Worm (Caenorhabditis elegans): ENCODE data around the gene pfk-1.1.

Gene pfk-1.1

DNA sequence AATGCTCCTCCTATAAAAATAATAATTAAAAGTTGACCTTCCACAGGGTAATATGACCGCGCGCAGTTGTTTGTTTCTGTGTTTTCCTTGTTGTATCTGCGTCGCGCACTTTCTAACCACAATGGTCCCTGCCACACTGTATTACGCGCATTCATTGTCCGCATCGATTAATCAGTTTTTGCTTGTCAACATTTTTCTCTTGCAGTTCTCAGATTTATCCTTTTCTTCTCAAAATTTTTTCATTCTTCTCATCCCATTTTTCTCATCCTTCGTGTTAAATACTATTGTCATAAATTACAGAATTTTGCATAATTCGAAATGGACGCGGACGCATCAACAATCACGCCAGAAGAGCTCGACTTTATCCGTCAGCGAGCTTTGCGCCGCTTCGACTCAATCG, at the start of gene pfk-1.1:
TSS of gene pfk-1.1 (plus strand) at position 301 of the 400 bp plus-strand sequence.
- TF ChIP-seq C17E4.6 (GFP tag; IDR thresholded peaks at IDR 0.05) (no peak), ZK185.1 (tag; optimal IDR thresholded peaks at IDR 0.05; ENCODE audit: poor library complexity, severe bottlenecking) (no peak), cebp-2 (GFP tag; IDR thresholded peaks at IDR 0.05) (no peak), ceh-58 (GFP tag; IDR thresholded peaks at IDR 0.05) (no peak), ceh-27 (GFP tag; optimal IDR thresholded peaks at IDR 0.05) (no peak), Y53F4B.3 (GFP tag; IDR thresholded peaks at IDR 0.05) (no peak), egl-44 (GFP tag; IDR thresholded peaks at IDR 0.05) (no peak), hlh-12 (tag; optimal IDR thresholded peaks at IDR 0.05) (no peak), sptf-2 (GFP tag; optimal IDR thresholded peaks at IDR 0.05) (no peak), madf-3 (GFP tag; IDR thresholded peaks at IDR 0.05) (no peak), hrde-1 (tag; optimal IDR thresholded peaks at IDR 0.05; ENCODE audit: borderline replicate concordance) (no peak), F57A8.1 (GFP tag; optimal IDR thresholded peaks at IDR 0.05) (no peak), nhr-90 (tag; optimal IDR thresholded peaks at IDR 0.05) (no peak)

DNA sequence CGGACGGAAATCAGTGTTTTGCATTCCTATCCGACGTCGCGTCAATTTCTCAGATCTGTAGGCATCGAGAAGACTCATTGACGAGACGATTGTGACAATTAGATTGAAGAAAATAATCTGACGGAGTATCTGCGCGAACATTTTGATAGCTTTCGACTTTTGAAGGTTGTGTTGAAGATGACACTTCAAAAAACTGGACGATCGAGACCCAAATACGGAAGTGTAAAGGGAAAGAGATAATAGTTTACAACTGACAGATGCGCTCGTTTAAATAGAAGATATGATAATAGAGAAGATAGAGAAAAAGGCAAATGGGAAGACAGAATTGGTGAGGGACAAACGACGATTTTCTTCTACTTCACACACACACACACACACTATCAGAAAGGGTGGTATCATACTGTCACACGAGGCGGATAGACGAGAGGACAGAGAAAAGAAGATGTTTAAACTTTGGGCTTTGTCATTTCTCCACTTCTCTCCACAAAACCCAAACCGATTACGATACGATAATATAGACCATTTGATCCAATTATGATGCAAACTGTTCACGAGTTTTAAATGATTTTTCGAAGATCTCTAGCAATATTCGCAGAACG, 49.4 kb upstream of the pfk-1.1 start, which contains the start of gene B0410.3:
TSS of gene B0410.3 (minus strand) at position 351 of the 599 bp plus-strand sequence.
- TF ChIP-seq athp-1 (tag; optimal IDR thresholded peaks at IDR 0.05) (no peak), nfyb-1 (GFP tag; IDR thresholded peaks at IDR 0.05) (no peak), F10E7.11 (tag; optimal IDR thresholded peaks at IDR 0.05) (no peak), nhr-90 (tag; optimal IDR thresholded peaks at IDR 0.05) (no peak), die-1 (tag; optimal IDR thresholded peaks at IDR 0.05) (peak; percentile 16), repo-1 (tag; optimal IDR thresholded peaks at IDR 0.05) (no peak), rcor-1 (GFP tag; IDR thresholded peaks at IDR 0.05) (no peak), C06A6.2 (GFP tag; conservative IDR thresholded peaks at IDR 0.05) (no peak), somi-1 (GFP tag; optimal IDR thresholded peaks at IDR 0.05) (peak; percentile 61), ceh-100 (GFP tag; IDR thresholded peaks at IDR 0.05) (no peak), attf-5 (GFP tag; optimal IDR thresholded peaks at IDR 0.05) (no peak), efl-1 (GFP tag; optimal IDR thresholded peaks at IDR 0.05) (no peak), chd-7 (tag; optimal IDR thresholded peaks at IDR 0.05) (no peak), egl-18 (GFP tag; IDR thresholded peaks at IDR 0.05) (no peak), aptf-3 (GFP tag; IDR thresholded peaks at IDR 0.05) (no peak), sdz-38 (tag; optimal IDR thresholded peaks at IDR 0.05) (no peak), sptf-2 (GFP tag; optimal IDR thresholded peaks at IDR 0.05) (no peak), ztf-18 (tag; optimal IDR thresholded peaks at IDR 0.05) (no peak), hmg-20 (GFP tag; IDR thresholded peaks at IDR 0.05) (no peak), tbx-9 (tag; optimal IDR thresholded peaks at IDR 0.05; ENCODE audit: borderline replicate concordance) (no peak), lin-40 (tag; optimal IDR thresholded peaks at IDR 0.05) (peak; percentile 28), ama-1 (optimal IDR thresholded peaks at IDR 0.05) (peak; percentile 80), ama-1 (GFP tag; optimal IDR thresholded peaks at IDR 0.05) (no peak), mxl-1 (tag; optimal IDR thresholded peaks at IDR 0.05) (no peak), rec-8 (tag; optimal IDR thresholded peaks at IDR 0.05) (no peak), ceh-40 (GFP tag; IDR thresholded peaks at IDR 0.05) (no peak), lin-26 (GFP tag; IDR thresholded peaks at IDR 0.05) (peak; percentile 65), egl-44 (GFP tag; IDR thresholded peaks at IDR 0.05) (no peak), pbrm-1 (GFP tag; IDR thresholded peaks at IDR 0.05) (no peak), B0019.2 (GFP tag; conservative IDR thresholded peaks at IDR 0.05) (no peak), F57A8.1 (GFP tag; optimal IDR thresholded peaks at IDR 0.05) (no peak), ztf-22 (GFP tag; optimal IDR thresholded peaks at IDR 0.05) (no peak), lir-1 (GFP tag; conservative IDR thresholded peaks at IDR 0.05) (no peak), nhr-179 (tag; optimal IDR thresholded peaks at IDR 0.05) (no peak), ceh-79 (tag; optimal IDR thresholded peaks at IDR 0.05) (no peak), ceh-91 (GFP tag; IDR thresholded peaks at IDR 0.05) (no peak), attf-3 (GFP tag; conservative IDR thresholded peaks at IDR 0.05) (no peak), ceh-58 (GFP tag; IDR thresholded peaks at IDR 0.05) (no peak), mel-28 (tag; optimal IDR thresholded peaks at IDR 0.05; ENCODE audit: borderline replicate concordance) (no peak), hmg-1.2 (GFP tag; IDR thresholded peaks at IDR 0.05) (0 out of 2 replicates have a peak, but pooled peaks have one; percentile 10)
